Fruit fly (Drosophila melanogaster) S2 (cell line): ENCODE data around the gene CG6073.

Experiments used
- CG8478 ChIP-seq: fragments of >200 bp; optimal IDR thresholded peaks from 2 replicates; lab custom pipeline; 2018
- CTCF ChIP-seq, 2 experiments: fragments of >200 bp; optimal IDR thresholded peaks; 2 replicates each; lab custom pipeline; 2018

DNA sequence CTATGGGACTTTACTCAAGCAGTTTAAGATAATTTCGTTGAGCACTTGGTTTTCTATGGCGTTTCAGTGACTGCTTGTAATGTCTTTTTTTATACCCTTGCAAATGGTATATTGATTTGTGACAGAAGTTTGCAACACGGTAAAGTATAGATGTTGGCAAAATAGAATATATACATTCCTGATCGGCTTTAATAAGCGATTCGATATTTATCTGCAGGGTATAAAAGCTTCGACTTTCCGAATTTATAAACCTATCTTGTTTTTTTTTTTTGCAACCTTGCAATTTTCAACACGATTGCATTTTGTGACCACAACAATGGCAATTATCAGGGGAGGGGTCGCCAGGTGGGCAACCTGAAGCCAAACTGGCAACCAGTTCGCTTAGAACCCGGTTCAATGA, 25.7 kb upstream of the CG6073 start:
- TF ChIP-seq CG8478 (no peak), CTCF (optimal IDR thresholded peaks at IDR 0.05; lab: Kevin White, UChicago) (no peak)
